Fruit fly (Drosophila melanogaster) whole organism, embryonic: ENCODE data around the gene CG14017.

ENCODE experiments used
- Bgb ChIP-seq: fragments of 200-800 bp; sonication (Bioruptor generic); IDR thresholded peaks from 2 replicates; pipeline ENCODE4 v1.3.6; 2022; ENCODE audit warnings: missing biosample characterization, missing genetic modification characterization; ENCODE audit not compliant: partially characterized antibody
- CG10267 ChIP-seq: fragments of 200-800 bp; sonication (Bioruptor generic); optimal IDR thresholded peaks from 2 replicates; lab custom pipeline; 2018; ENCODE audit warnings: missing biosample characterization, mild to moderate bottlenecking, missing genetic modification characterization, moderate library complexity
- CG11560 ChIP-seq: fragments of 200-800 bp; sonication (Bioruptor generic); IDR thresholded peaks from 3 replicates; pipeline ENCODE4 v1.3.6; 2022; ENCODE audit warnings: missing biosample characterization, missing genetic modification characterization
- CG13624 ChIP-seq: fragments of 200-800 bp; sonication (Bioruptor generic); optimal IDR thresholded peaks from 2 replicates; lab custom pipeline; 2016; ENCODE audit warnings: missing biosample characterization, missing genetic modification characterization
- CG14014 ChIP-seq: fragments of 200-800 bp; sonication (Bioruptor generic); IDR thresholded peaks from 2 replicates; pipeline ENCODE4 v1.3.6; 2022; ENCODE audit warnings: missing biosample characterization, missing genetic modification characterization
- CG14050 ChIP-seq: fragments of 200-800 bp; sonication (Bioruptor generic); IDR thresholded peaks from 3 replicates; pipeline ENCODE4 v1.3.6; 2022; ENCODE audit warnings: missing biosample characterization, missing genetic modification characterization
- CG14441 ChIP-seq: fragments of 200-800 bp; sonication (Bioruptor generic); IDR thresholded peaks from 2 replicates; pipeline ENCODE4 v1.3.6; 2022; ENCODE audit warnings: missing biosample characterization, missing genetic modification characterization
- CG17829 ChIP-seq: fragments of 200-800 bp; optimal IDR thresholded peaks from 2 replicates; lab custom pipeline; 2019; ENCODE audit warnings: missing biosample characterization, mild to moderate bottlenecking, missing genetic modification characterization, moderate library complexity
- CG1792 ChIP-seq: fragments of 200-800 bp; sonication (Bioruptor generic); optimal IDR thresholded peaks from 2 replicates; lab custom pipeline; 2016; ENCODE audit warnings: missing biosample characterization, missing genetic modification characterization
- CG2199 ChIP-seq: fragments of 200-800 bp; sonication (Bioruptor generic); IDR thresholded peaks from 3 replicates; pipeline ENCODE4 v1.3.6; 2022; ENCODE audit warnings: missing biosample characterization, missing genetic modification characterization
- CG32532 ChIP-seq: fragments of 200-800 bp; sonication (Bioruptor generic); IDR thresholded peaks from 2 replicates; pipeline ENCODE4 v1.3.6; 2022; ENCODE audit warnings: missing biosample characterization, missing genetic modification characterization
- CG3838 ChIP-seq: fragments of 200-800 bp; sonication (Bioruptor generic); optimal IDR thresholded peaks from 3 replicates; lab custom pipeline; 2016; ENCODE audit warnings: missing biosample characterization, missing genetic modification characterization
- CG42726 ChIP-seq: fragments of 200-800 bp; sonication (Bioruptor generic); IDR thresholded peaks from 2 replicates; pipeline ENCODE4 v1.3.6; 2022; ENCODE audit warnings: missing biosample characterization, missing genetic modification characterization; ENCODE audit not compliant: partially characterized antibody
- CG4707 ChIP-seq: fragments of 200-800 bp; sonication (Bioruptor generic); optimal IDR thresholded peaks from 2 replicates; lab custom pipeline; 2018; ENCODE audit warnings: missing biosample characterization, mild to moderate bottlenecking, missing genetic modification characterization, moderate library complexity
- CG8359 ChIP-seq: fragments of 200-800 bp; sonication (Bioruptor generic); optimal IDR thresholded peaks from 2 replicates; lab custom pipeline; 2017; ENCODE audit warnings: missing biosample characterization, mild to moderate bottlenecking, missing genetic modification characterization, borderline replicate concordance
- CG8388 ChIP-seq: fragments of 200-800 bp; sonication (Bioruptor generic); optimal IDR thresholded peaks from 2 replicates; lab custom pipeline; 2019; ENCODE audit warnings: missing biosample characterization, mild to moderate bottlenecking, missing genetic modification characterization, moderate library complexity
- CG9932 ChIP-seq: fragments of 200-800 bp; sonication (Bioruptor generic); IDR thresholded peaks from 2 replicates; pipeline ENCODE4 v1.3.6; 2022; ENCODE audit warnings: missing biosample characterization, missing genetic modification characterization
- CoRest ChIP-seq: fragments of 200-800 bp; sonication (Bioruptor generic); optimal IDR thresholded peaks from 3 replicates; lab custom pipeline; 2018; ENCODE audit warnings: missing biosample characterization, mild to moderate bottlenecking, missing genetic modification characterization, moderate library complexity
- CrebB ChIP-seq: fragments of 200-800 bp; sonication (Bioruptor generic); optimal IDR thresholded peaks from 3 replicates; lab custom pipeline; 2018; ENCODE audit warnings: missing biosample characterization, mild to moderate bottlenecking, missing genetic modification characterization
- D19A ChIP-seq: fragments of 200-800 bp; optimal IDR thresholded peaks from 3 replicates; lab custom pipeline; 2019; ENCODE audit warnings: missing biosample characterization, mild to moderate bottlenecking, missing genetic modification characterization, moderate library complexity
- Dip3 ChIP-seq: fragments of 200-800 bp; sonication (Bioruptor generic); optimal IDR thresholded peaks from 3 replicates; lab custom pipeline; 2016; ENCODE audit warnings: missing biosample characterization, missing genetic modification characterization
- Drgx ChIP-seq: fragments of 200-800 bp; sonication (Bioruptor generic); IDR thresholded peaks from 2 replicates; pipeline ENCODE4 v1.3.6; 2022; ENCODE audit warnings: missing biosample characterization, missing genetic modification characterization
- ERR ChIP-seq: fragments of 200-800 bp; sonication (Bioruptor generic); optimal IDR thresholded peaks from 2 replicates; lab custom pipeline; 2016; ENCODE audit warnings: missing biosample characterization, missing genetic modification characterization
- Eip74EF ChIP-seq, 2 experiments: fragments of 200-800 bp in 1 of 2; fragments of >200 bp in 1 of 2; sonication (Bioruptor generic) in 1 of 2; optimal IDR thresholded peaks; 2 replicates each; lab custom pipeline; 2017 to 2019; ENCODE audit warnings: missing biosample characterization in 2 of 2, missing genetic modification characterization in 2 of 2, mild to moderate bottlenecking in 1 of 2, moderate library complexity in 1 of 2
- Gsc ChIP-seq: fragments of 200-800 bp; sonication (Bioruptor generic); IDR thresholded peaks from 2 replicates; pipeline ENCODE4 v1.3.6; 2022; ENCODE audit warnings: missing biosample characterization, missing genetic modification characterization
- HLH3B ChIP-seq: fragments of 200-800 bp; sonication (Bioruptor generic); IDR thresholded peaks from 2 replicates; pipeline ENCODE4 v1.3.6; 2022; ENCODE audit warnings: missing biosample characterization, missing genetic modification characterization
- HLH54F ChIP-seq: fragments of 200-800 bp; sonication (Bioruptor generic); optimal IDR thresholded peaks from 3 replicates; lab custom pipeline; 2016; ENCODE audit warnings: missing biosample characterization, missing genetic modification characterization
- HmgZ ChIP-seq: fragments of 200-800 bp; sonication (Bioruptor generic); optimal IDR thresholded peaks from 2 replicates; lab custom pipeline; 2018; ENCODE audit warnings: missing biosample characterization, mild to moderate bottlenecking, missing genetic modification characterization
- Lpt ChIP-seq: fragments of >200 bp; optimal IDR thresholded peaks from 2 replicates; lab custom pipeline; 2018; ENCODE audit warnings: missing biosample characterization, missing genetic modification characterization
- Nf-YA ChIP-seq: fragments of 200-800 bp; sonication (Bioruptor generic); IDR thresholded peaks from 2 replicates; pipeline ENCODE4 v1.3.6; 2022; ENCODE audit warnings: missing biosample characterization, missing genetic modification characterization
- Oaz ChIP-seq: fragments of 200-800 bp; sonication (Bioruptor generic); IDR thresholded peaks from 2 replicates; pipeline ENCODE4 v1.3.6; 2022; ENCODE audit warnings: missing biosample characterization, missing genetic modification characterization
- Pdp1 ChIP-seq, 2 experiments: fragments of 200-800 bp; sonication (Bioruptor generic); optimal IDR thresholded peaks; 3 replicates each; lab custom pipeline; 2016; ENCODE audit warnings: missing biosample characterization in 2 of 2, missing genetic modification characterization in 2 of 2, mild to moderate bottlenecking in 1 of 2, moderate library complexity in 1 of 2
- Sox100B ChIP-seq: fragments of 200-800 bp; sonication (Bioruptor generic); optimal IDR thresholded peaks from 3 replicates; lab custom pipeline; 2018; ENCODE audit warnings: missing biosample characterization, mild to moderate bottlenecking, missing genetic modification characterization
- Taf1 ChIP-seq: fragments of 200-800 bp; sonication (Bioruptor generic); IDR thresholded peaks from 2 replicates; pipeline ENCODE4 v1.3.6; 2022; ENCODE audit warnings: missing biosample characterization, missing genetic modification characterization
- ab ChIP-seq: fragments of 200-800 bp; sonication (Bioruptor generic); optimal IDR thresholded peaks from 2 replicates; lab custom pipeline; 2016; ENCODE audit warnings: missing biosample characterization, missing genetic modification characterization
- aop ChIP-seq: fragments of 200-800 bp; sonication (Bioruptor generic); IDR thresholded peaks from 2 replicates; pipeline ENCODE4 v1.3.6; 2022; ENCODE audit warnings: missing biosample characterization, missing genetic modification characterization
- az2 ChIP-seq: fragments of 200-800 bp; sonication (Bioruptor generic); optimal IDR thresholded peaks from 3 replicates; lab custom pipeline; 2016; ENCODE audit warnings: missing biosample characterization, missing genetic modification characterization
- bcd ChIP-seq: fragments of 200-800 bp; sonication (Bioruptor generic); optimal IDR thresholded peaks from 2 replicates; lab custom pipeline; 2017; ENCODE audit warnings: missing biosample characterization, mild to moderate bottlenecking, missing genetic modification characterization
- cato ChIP-seq: fragments of 200-800 bp; sonication (Bioruptor generic); optimal IDR thresholded peaks from 2 replicates; lab custom pipeline; 2016; ENCODE audit warnings: missing biosample characterization, missing genetic modification characterization, borderline replicate concordance
- caup ChIP-seq: fragments of 200-800 bp; sonication (Bioruptor generic); optimal IDR thresholded peaks from 3 replicates; lab custom pipeline; 2017; ENCODE audit warnings: missing biosample characterization, mild to moderate bottlenecking, missing genetic modification characterization, moderate library complexity; ENCODE audit not compliant: severe bottlenecking
- lab ChIP-seq: fragments of 200-800 bp; sonication (Bioruptor generic); optimal IDR thresholded peaks from 3 replicates; lab custom pipeline; 2017; ENCODE audit warnings: missing biosample characterization, missing genetic modification characterization, mild to moderate bottlenecking, moderate library complexity, missing genetic modification reagents
- lola ChIP-seq, 3 experiments: fragments of >200 bp in 2 of 3; fragments of 200-800 bp in 1 of 3; sonication (Bioruptor generic) in 1 of 3; optimal IDR thresholded peaks; 2 replicates each; lab custom pipeline; 2017 to 2019; ENCODE audit warnings: missing biosample characterization in 3 of 3, missing genetic modification characterization in 3 of 3, mild to moderate bottlenecking in 1 of 3, moderate library complexity in 1 of 3
- nmo ChIP-seq: fragments of 200-800 bp; sonication (Bioruptor generic); optimal IDR thresholded peaks from 2 replicates; lab custom pipeline; 2018; ENCODE audit warnings: missing biosample characterization, mild to moderate bottlenecking, missing genetic modification characterization, moderate library complexity
- onecut ChIP-seq: fragments of 200-800 bp; sonication (Bioruptor generic); IDR thresholded peaks from 2 replicates; pipeline ENCODE4 v1.3.6; 2022; ENCODE audit warnings: missing biosample characterization, missing genetic modification characterization
- p53 ChIP-seq: fragments of 200-800 bp; sonication (Bioruptor generic); optimal IDR thresholded peaks from 2 replicates; lab custom pipeline; 2016; ENCODE audit warnings: missing biosample characterization, missing genetic modification characterization
- ro ChIP-seq: fragments of 200-800 bp; sonication (Bioruptor generic); IDR thresholded peaks from 2 replicates; pipeline ENCODE4 v1.3.6; 2022; ENCODE audit warnings: missing biosample characterization, missing genetic modification characterization
- run ChIP-seq: fragments of 200-800 bp; sonication (Bioruptor generic); optimal IDR thresholded peaks from 3 replicates; lab custom pipeline; 2018; ENCODE audit warnings: missing biosample characterization, mild to moderate bottlenecking, missing genetic modification characterization
- twi ChIP-seq: fragments of 200-800 bp; optimal IDR thresholded peaks from 2 replicates; lab custom pipeline; 2019; ENCODE audit warnings: missing biosample characterization, mild to moderate bottlenecking, missing genetic modification characterization, moderate library complexity
- usp ChIP-seq: fragments of >200 bp; optimal IDR thresholded peaks from 2 replicates; lab custom pipeline; 2017; ENCODE audit warnings: missing biosample characterization, missing genetic modification characterization
- wdn ChIP-seq: fragments of 200-800 bp; sonication (Bioruptor generic); IDR thresholded peaks from 2 replicates; pipeline ENCODE4 v1.3.6; 2022; ENCODE audit warnings: missing biosample characterization, missing genetic modification characterization
- wek ChIP-seq: fragments of 200-800 bp; sonication (Bioruptor generic); optimal IDR thresholded peaks from 3 replicates; lab custom pipeline; 2018; ENCODE audit warnings: missing biosample characterization, mild to moderate bottlenecking, missing genetic modification characterization, moderate library complexity

Gene CG14017

dm6 chr2L:5569503-5569902 lies 15.8 kb downstream of the CG14017 start (continued):
- no peak for TF ChIP-seq Bgb (GFP tag; lab: Robert Waterston, UW)
- TF ChIP-seq CG9932 (GFP tag; lab: Robert Waterston, UW): peak; percentile 58
- no peak for TF ChIP-seq Sox100B (GFP tag; lab: Kevin White, UChicago)
- TF ChIP-seq CoRest (tag; lab: Kevin White, UChicago): peak; percentile 27
- peak; percentile 33; the same call in 1 of the 2 replicates for TF ChIP-seq Oaz (GFP tag; lab: Robert Waterston, UW)
- TF ChIP-seq usp (GFP tag; lab: Kevin White, UChicago): no peak
- TF ChIP-seq twi: no peak
- TF ChIP-seq Taf1 (GFP tag; lab: Robert Waterston, UW): 0 out of 2 replicates have a peak, but pooled peaks have one; percentile 12
- TF ChIP-seq CrebB (tag; lab: Kevin White, UChicago): no peak
- TF ChIP-seq cato: no peak
- no peak for TF ChIP-seq CG8359
- no peak for TF ChIP-seq Nf-YA (GFP tag; lab: Robert Waterston, UW)
- no peak for TF ChIP-seq aop (GFP tag; lab: Robert Waterston, UW)
- peak; percentile 84 for TF ChIP-seq D19A
- TF ChIP-seq caup (GFP tag; lab: Kevin White, UChicago): peak; percentile 20
- TF ChIP-seq CG8388 (GFP tag; lab: Kevin White, UChicago): no peak
- TF ChIP-seq CG32532 (GFP tag; lab: Robert Waterston, UW): peak; percentile 56; the same call in 1 of the 2 replicates
- no peak; the same call in 1 of the 2 replicates for TF ChIP-seq Drgx
- no peak for TF ChIP-seq Pdp1 (GFP tag; optimal IDR thresholded peaks at IDR 0.05; lab: Kevin White, UChicago)
- TF ChIP-seq HLH54F: peak; percentile 17
- TF ChIP-seq ab (GFP tag; lab: Kevin White, UChicago): no peak
- TF ChIP-seq nmo (GFP tag; lab: Kevin White, UChicago): peak; percentile 16
- no peak for TF ChIP-seq CG42726 (GFP tag; lab: Robert Waterston, UW)
- no peak for TF ChIP-seq CG3838 (GFP tag; lab: Kevin White, UChicago)
- no peak for TF ChIP-seq wdn
- peak; percentile 72 for TF ChIP-seq lab
- TF ChIP-seq lola (GFP tag; optimal IDR thresholded peaks at IDR 0.05; lab: Kevin White, UChicago): no peak
- no peak for TF ChIP-seq CG17829 (tag; lab: Kevin White, UChicago)
- no peak for TF ChIP-seq CG2199 (GFP tag; lab: Robert Waterston, UW)
- no peak for TF ChIP-seq CG13624 (GFP tag; lab: Kevin White, UChicago)
- TF ChIP-seq CG4707 (GFP tag; lab: Kevin White, UChicago): no peak
- peak; percentile 64; the same call in 1 of the 2 replicates for TF ChIP-seq CG14014
- TF ChIP-seq onecut: no peak
- TF ChIP-seq ERR (GFP tag; lab: Kevin White, UChicago): no peak
- no peak for TF ChIP-seq az2 (GFP tag; lab: Kevin White, UChicago)
- no peak for TF ChIP-seq Eip74EF (GFP tag; optimal IDR thresholded peaks at IDR 0.05; lab: Kevin White, UChicago)
- no peak for TF ChIP-seq CG1792
- no peak for TF ChIP-seq CG14050 (GFP tag; lab: Robert Waterston, UW)
- peak; percentile 12 for TF ChIP-seq bcd (GFP tag; lab: Kevin White, UChicago)
- TF ChIP-seq CG11560 (tag; lab: Robert Waterston, UW): 0 out of 3 replicates have a peak, but pooled peaks have one; percentile 34
- TF ChIP-seq wek (GFP tag; lab: Kevin White, UChicago): no peak
- TF ChIP-seq HLH3B (GFP tag; lab: Robert Waterston, UW): no peak; the same call in 1 of the 2 replicates
- no peak for TF ChIP-seq p53 (GFP tag; lab: Kevin White, UChicago)
- TF ChIP-seq Dip3 (GFP tag; lab: Kevin White, UChicago): no peak
- no peak; the same call in 1 of the 2 replicates for TF ChIP-seq ro (GFP tag; lab: Robert Waterston, UW)
- TF ChIP-seq CG10267 (tag; lab: Kevin White, UChicago): no peak
- TF ChIP-seq HmgZ (tag; lab: Kevin White, UChicago): no peak
- TF ChIP-seq CG14441 (GFP tag; lab: Robert Waterston, UW): no peak
- no peak for TF ChIP-seq Gsc (GFP tag; lab: Robert Waterston, UW)
- no peak for TF ChIP-seq Lpt (GFP tag; lab: Kevin White, UChicago)
- TF ChIP-seq run (tag; lab: Kevin White, UChicago): no peak
